Worm (Caenorhabditis elegans) whole organism, L4 larva: ENCODE results near the gene srh-169.

Source experiments
- F10B5.3 ChIP-seq: sonication (generic microtip); optimal IDR thresholded peaks from 2 replicates; lab custom pipeline; 2016; ENCODE audit warnings: mild to moderate bottlenecking, missing genetic modification characterization, missing compliant biosample characterization
- F26F4.8 ChIP-seq: fragments of 200-800 bp; sonication (Bioruptor generic); conservative IDR thresholded peaks from 2 replicates; pipeline ENCODE4 v1.3.6; 2022; ENCODE audit warnings: missing genetic modification characterization, missing compliant biosample characterization
- T20F7.1 ChIP-seq: fragments of 200-800 bp; sonication (Bioruptor generic); optimal IDR thresholded peaks from 2 replicates; lab custom pipeline; 2018; ENCODE audit warnings: mild to moderate bottlenecking, missing genetic modification characterization, missing compliant biosample characterization
- Y5F2A.4 ChIP-seq: fragments of 200-800 bp; sonication (Bioruptor generic); optimal IDR thresholded peaks from 2 replicates; lab custom pipeline; 2018; ENCODE audit warnings: mild to moderate bottlenecking, missing genetic modification characterization, missing compliant biosample characterization
- ceh-20 ChIP-seq: fragments of 200-800 bp; sonication (Bioruptor generic); IDR thresholded peaks from 2 replicates; pipeline ENCODE4 v1.3.6; 2022; ENCODE audit warnings: missing genetic modification reagents, missing genetic modification characterization, missing compliant biosample characterization
- ceh-28 ChIP-seq: fragments of 150-350 bp; optimal IDR thresholded peaks from 2 replicates; lab custom pipeline; 2014; ENCODE audit warnings: missing biosample characterization, missing genetic modification reagents, missing genetic modification characterization
- cey-2 ChIP-seq: sonication (generic microtip); optimal IDR thresholded peaks from 3 replicates; lab custom pipeline; 2017; ENCODE audit warnings: missing genetic modification characterization, mild to moderate bottlenecking, missing compliant biosample characterization, antibody characterized with exemption, borderline replicate concordance; ENCODE audit not compliant: insufficient read depth
- daf-16 ChIP-seq, 3 experiments: sonication (generic microtip); optimal IDR thresholded peaks; 2 replicates each; lab custom pipeline; 2016 to 2017; ENCODE audit warnings: missing genetic modification characterization in 3 of 3, missing genetic modification reagents in 3 of 3, mild to moderate bottlenecking in 2 of 3, missing compliant biosample characterization in 2 of 3, missing biosample characterization in 1 of 3, moderate library complexity in 1 of 3
- daf-8 ChIP-seq: fragments of 200-800 bp; sonication (Bioruptor generic); IDR thresholded peaks from 2 replicates; pipeline ENCODE4 v1.3.6; 2022; ENCODE audit warnings: missing genetic modification characterization, missing compliant biosample characterization
- dmd-6 ChIP-seq: fragments of 200-800 bp; sonication (Bioruptor generic); IDR thresholded peaks from 2 replicates; pipeline ENCODE4 v1.3.6; 2022; ENCODE audit warnings: missing genetic modification reagents, missing genetic modification characterization, missing compliant biosample characterization
- dmd-8 ChIP-seq: fragments of 200-800 bp; sonication (Bioruptor generic); IDR thresholded peaks from 2 replicates; pipeline ENCODE4 v1.3.6; 2022; ENCODE audit warnings: missing genetic modification characterization, missing compliant biosample characterization
- dmd-9 ChIP-seq: fragments of 200-800 bp; sonication (Bioruptor generic); IDR thresholded peaks from 2 replicates; pipeline ENCODE4 v1.3.6; 2022; ENCODE audit warnings: missing genetic modification reagents, missing genetic modification characterization, missing compliant biosample characterization
- dpl-1 ChIP-seq: fragments of 150-350 bp; optimal IDR thresholded peaks from 2 replicates; lab custom pipeline; 2014; ENCODE audit warnings: missing biosample characterization, missing genetic modification reagents, missing genetic modification characterization
- dve-1 ChIP-seq: sonication (generic microtip); optimal IDR thresholded peaks from 2 replicates; lab custom pipeline; 2017; ENCODE audit warnings: antibody characterized with exemption, mild to moderate bottlenecking, missing genetic modification characterization, missing compliant biosample characterization; ENCODE audit not compliant: insufficient read depth
- hlh-11 ChIP-seq: fragments of 200-800 bp; sonication (Bioruptor generic); optimal IDR thresholded peaks from 2 replicates; lab custom pipeline; 2018; ENCODE audit warnings: mild to moderate bottlenecking, missing genetic modification characterization, missing compliant biosample characterization
- hlh-30 ChIP-seq: sonication (generic microtip); optimal IDR thresholded peaks from 2 replicates; lab custom pipeline; 2017; ENCODE audit warnings: antibody characterized with exemption, mild to moderate bottlenecking, missing genetic modification characterization, missing compliant biosample characterization; ENCODE audit not compliant: insufficient read depth
- hmg-1.1 ChIP-seq: fragments of 200-800 bp; sonication (Bioruptor generic); IDR thresholded peaks from 2 replicates; pipeline ENCODE4 v1.3.6; 2022; ENCODE audit warnings: missing genetic modification reagents, missing genetic modification characterization, missing compliant biosample characterization
- lin-1 ChIP-seq: fragments of 200-800 bp; sonication (Bioruptor generic); IDR thresholded peaks from 2 replicates; pipeline ENCODE4 v1.3.6; 2022; ENCODE audit warnings: missing genetic modification reagents, missing genetic modification characterization, missing compliant biosample characterization
- lin-15B ChIP-seq: fragments of 150-350 bp; sonication (generic microtip); optimal IDR thresholded peaks from 3 replicates; lab custom pipeline; 2014; ENCODE audit warnings: missing biosample characterization, missing genetic modification characterization
- lsy-2 ChIP-seq, 2 experiments: fragments of 150-350 bp in 1 of 2; sonication (generic microtip) in 1 of 2; optimal IDR thresholded peaks; 2 replicates each; lab custom pipeline; 2014 to 2017; ENCODE audit warnings: missing biosample characterization in 2 of 2, missing genetic modification characterization in 2 of 2
- madf-5 ChIP-seq, 2 experiments: fragments of 200-800 bp; sonication (Bioruptor generic); IDR thresholded peaks; 2 replicates each; pipeline ENCODE4 v1.3.6; 2022; ENCODE audit warnings: missing compliant biosample characterization in 2 of 2, missing genetic modification characterization in 2 of 2
- madf-9 ChIP-seq: fragments of 200-800 bp; sonication (Bioruptor generic); conservative IDR thresholded peaks from 2 replicates; pipeline ENCODE4 v1.3.6; 2022; ENCODE audit warnings: missing genetic modification reagents, missing genetic modification characterization, missing compliant biosample characterization
- mdt-29 ChIP-seq: fragments of 200-800 bp; sonication (Bioruptor generic); IDR thresholded peaks from 2 replicates; pipeline ENCODE4 v1.3.6; 2022; ENCODE audit warnings: missing genetic modification reagents, missing genetic modification characterization, missing compliant biosample characterization
- mes-2 ChIP-seq: sonication (generic microtip); optimal IDR thresholded peaks from 2 replicates; lab custom pipeline; 2016; ENCODE audit warnings: missing genotype, mild to moderate bottlenecking, missing genetic modification characterization, missing compliant biosample characterization; ENCODE audit not compliant: poor library complexity, severe bottlenecking
- mxl-2 ChIP-seq: fragments of 200-800 bp; sonication (Bioruptor generic); conservative IDR thresholded peaks from 2 replicates; pipeline ENCODE4 v1.3.6; 2022; ENCODE audit warnings: missing genetic modification reagents, missing genetic modification characterization, missing compliant biosample characterization
- mxl-3 ChIP-seq: fragments of 200-800 bp; sonication (Bioruptor generic); optimal IDR thresholded peaks from 2 replicates; lab custom pipeline; 2018; ENCODE audit warnings: mild to moderate bottlenecking, missing genetic modification characterization, missing compliant biosample characterization
- nhr-102 ChIP-seq: sonication (generic microtip); optimal IDR thresholded peaks from 2 replicates; lab custom pipeline; 2016; ENCODE audit warnings: mild to moderate bottlenecking, missing genetic modification characterization, moderate library complexity, missing compliant biosample characterization
- nhr-11 ChIP-seq: fragments of 150-350 bp; optimal IDR thresholded peaks from 2 replicates; lab custom pipeline; 2014; ENCODE audit warnings: missing biosample characterization, missing genetic modification characterization
- nhr-237 ChIP-seq: sonication (generic microtip); optimal IDR thresholded peaks from 2 replicates; lab custom pipeline; 2017; ENCODE audit warnings: missing biosample characterization, missing genetic modification characterization
- nhr-25 ChIP-seq: sonication (generic microtip); optimal IDR thresholded peaks from 2 replicates; lab custom pipeline; 2017; ENCODE audit warnings: missing genetic modification characterization, mild to moderate bottlenecking, missing compliant biosample characterization, antibody characterized with exemption, moderate library complexity, borderline replicate concordance; ENCODE audit not compliant: insufficient read depth
- nhr-28 ChIP-seq: fragments of 150-350 bp; optimal IDR thresholded peaks from 2 replicates; lab custom pipeline; 2014; ENCODE audit warnings: missing biosample characterization, missing genetic modification characterization
- nhr-41 ChIP-seq: fragments of 200-800 bp; sonication (Bioruptor generic); IDR thresholded peaks from 2 replicates; pipeline ENCODE4 v1.3.6; 2022; ENCODE audit warnings: missing genetic modification reagents, missing genetic modification characterization, missing compliant biosample characterization
- nhr-48 ChIP-seq: sonication (generic microtip); optimal IDR thresholded peaks from 2 replicates; lab custom pipeline; 2016; ENCODE audit warnings: mild to moderate bottlenecking, missing genetic modification characterization, missing compliant biosample characterization
- nhr-6 ChIP-seq: fragments of 150-350 bp; optimal IDR thresholded peaks from 2 replicates; lab custom pipeline; 2014; ENCODE audit warnings: missing biosample characterization, missing genetic modification characterization
- nhr-77 ChIP-seq: fragments of 150-350 bp; optimal IDR thresholded peaks from 2 replicates; lab custom pipeline; 2014; ENCODE audit warnings: missing biosample characterization, missing genetic modification characterization
- php-3 ChIP-seq: fragments of 200-800 bp; sonication (Bioruptor generic); IDR thresholded peaks from 2 replicates; pipeline ENCODE4 v1.3.6; 2022; ENCODE audit warnings: missing genetic modification reagents, missing genetic modification characterization, missing compliant biosample characterization
- pqm-1 ChIP-seq: sonication (generic microtip); optimal IDR thresholded peaks from 2 replicates; lab custom pipeline; 2017; ENCODE audit warnings: missing biosample characterization, missing genetic modification characterization
- rbr-2 ChIP-seq: sonication (generic microtip); optimal IDR thresholded peaks from 2 replicates; lab custom pipeline; 2016; ENCODE audit warnings: missing genotype, missing genetic modification characterization, missing compliant biosample characterization
- skn-1 ChIP-seq: fragments of 150-350 bp; optimal IDR thresholded peaks from 2 replicates; lab custom pipeline; 2014; ENCODE audit warnings: missing biosample characterization, missing genetic modification characterization
- snpc-4 ChIP-seq: fragments of 150-350 bp; optimal IDR thresholded peaks from 2 replicates; lab custom pipeline; 2014; ENCODE audit warnings: missing biosample characterization, missing genetic modification characterization
- spr-1 ChIP-seq: sonication (generic microtip); optimal IDR thresholded peaks from 2 replicates; lab custom pipeline; 2016; ENCODE audit warnings: mild to moderate bottlenecking, missing genetic modification characterization, missing compliant biosample characterization
- tag-97 ChIP-seq: fragments of 200-800 bp; sonication (Bioruptor generic); IDR thresholded peaks from 2 replicates; pipeline ENCODE4 v1.3.6; 2022; ENCODE audit warnings: missing genetic modification characterization, missing compliant biosample characterization
- unc-130 ChIP-seq: sonication (generic microtip); optimal IDR thresholded peaks from 2 replicates; lab custom pipeline; 2016; ENCODE audit warnings: missing genetic modification reagents, missing genetic modification characterization, missing compliant biosample characterization
- vab-7 ChIP-seq: fragments of 200-800 bp; sonication (Bioruptor generic); IDR thresholded peaks from 2 replicates; pipeline ENCODE4 v1.3.6; 2022; ENCODE audit warnings: missing genetic modification reagents, missing genetic modification characterization, missing compliant biosample characterization
- zip-11 ChIP-seq: fragments of 200-800 bp; sonication (Bioruptor generic); IDR thresholded peaks from 2 replicates; pipeline ENCODE4 v1.3.6; 2022; ENCODE audit warnings: missing genetic modification characterization, missing compliant biosample characterization
- zip-2 ChIP-seq: fragments of 150-350 bp; optimal IDR thresholded peaks from 2 replicates; lab custom pipeline; 2014; ENCODE audit warnings: missing biosample characterization, missing genetic modification characterization
- ztf-7 ChIP-seq: fragments of 150-350 bp; optimal IDR thresholded peaks from 2 replicates; lab custom pipeline; 2014; ENCODE audit warnings: missing biosample characterization, missing genetic modification characterization

srh-169 gene

DNA sequence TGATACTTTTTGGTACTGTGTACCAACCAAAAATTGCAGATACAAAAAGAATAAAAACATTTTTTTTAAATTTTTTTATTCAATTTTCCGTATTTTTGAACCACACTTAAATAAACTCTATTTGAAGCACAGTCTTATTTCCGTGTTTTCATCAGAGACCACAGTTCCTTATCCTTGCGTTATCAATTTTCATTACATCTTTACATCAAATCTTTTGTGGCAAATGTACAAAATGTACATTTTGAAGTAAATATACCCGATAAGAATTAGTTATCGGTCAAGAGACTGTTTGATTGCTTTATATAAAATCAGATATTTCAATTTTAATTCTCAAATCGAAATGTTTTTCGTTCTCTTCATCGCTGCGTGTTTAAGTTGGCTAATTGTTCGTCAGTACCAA is 25.3 kb upstream of the srh-169 start, which contains the start of gene cyp-35A3:
TSS of gene cyp-35A3 (plus strand) at position 301 of the 400 bp plus-strand sequence.
- no peak for TF ChIP-seq daf-8 (GFP tag; lab: Robert Waterston, UW)
- TF ChIP-seq dve-1 (tag; lab: Kevin White, UChicago), result no peak
- no peak for TF ChIP-seq zip-11 (GFP tag; lab: Robert Waterston, UW)
- no peak for TF ChIP-seq tag-97 (GFP tag; lab: Robert Waterston, UW)
- no peak for TF ChIP-seq nhr-6 (tag; lab: Kevin White, UChicago)
- no peak for TF ChIP-seq mdt-29
- no peak for TF ChIP-seq nhr-25
- TF ChIP-seq ceh-20 (GFP tag; lab: Robert Waterston, UW), result no peak
- no peak for TF ChIP-seq nhr-28 (tag; lab: Kevin White, UChicago)
- TF ChIP-seq nhr-237, result no peak
- no peak for TF ChIP-seq nhr-41 (GFP tag; lab: Robert Waterston, UW)
- no peak for TF ChIP-seq ztf-7 (tag; lab: Kevin White, UChicago)
- TF ChIP-seq, all 104 proteins: peak for 0

DNA sequence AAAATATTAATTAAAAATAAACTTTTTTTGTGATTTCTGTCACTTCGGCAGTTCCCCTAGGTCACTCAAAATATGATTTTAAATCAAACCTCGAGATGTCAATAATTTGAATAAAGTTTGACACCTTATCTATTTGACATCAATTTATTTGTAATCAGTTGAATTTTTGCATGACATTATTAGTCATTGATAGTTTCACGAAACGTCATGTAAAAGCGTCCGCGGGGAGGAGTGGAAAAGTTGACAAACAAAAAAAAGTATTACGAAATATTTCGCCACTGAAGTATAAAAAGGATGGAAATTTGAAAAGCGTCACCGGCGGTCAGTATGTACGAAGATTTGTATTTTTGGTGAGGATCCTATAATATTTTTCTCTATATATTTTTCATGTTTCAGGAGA is 22.9 kb upstream of the srh-169 start, which contains the start of gene K09D9.1:
TSS of gene K09D9.1 (plus strand) at position 271 of the 400 bp plus-strand sequence.
- TF ChIP-seq lsy-2 (tag; optimal IDR thresholded peaks at IDR 0.05; lab: Kevin White, UChicago) (no peak), madf-9 (GFP tag; lab: Robert Waterston, UW) (no peak), dmd-6 (peak; percentile 97), nhr-41 (GFP tag; lab: Robert Waterston, UW) (peak; percentile 58; the same call in 1 of the 2 replicates), dmd-8 (GFP tag; lab: Robert Waterston, UW) (no peak), F10B5.3 (tag; lab: Kevin White, UChicago) (no peak), lin-1 (GFP tag; lab: Robert Waterston, UW) (0 out of 2 replicates have a peak, but pooled peaks have one; percentile 45), nhr-48 (tag; lab: Kevin White, UChicago) (peak; percentile 45), mes-2 (tag; lab: Kevin White, UChicago) (no peak), nhr-11 (tag; lab: Kevin White, UChicago) (no peak), mxl-2 (GFP tag; lab: Robert Waterston, UW) (no peak), nhr-28 (tag; lab: Kevin White, UChicago) (peak; percentile 81), mxl-3 (GFP tag; lab: Kevin White, UChicago) (no peak), ztf-7 (tag; lab: Kevin White, UChicago) (peak; percentile 67), vab-7 (GFP tag; lab: Robert Waterston, UW) (no peak), unc-130 (GFP tag; lab: Kevin White, UChicago) (no peak), spr-1 (no peak), mdt-29 (no peak), dpl-1 (GFP tag; lab: Kevin White, UChicago) (peak; percentile 14), skn-1 (tag; lab: Kevin White, UChicago) (no peak), T20F7.1 (GFP tag; lab: Kevin White, UChicago) (peak; percentile 70), pqm-1 (peak; percentile 75), snpc-4 (tag; lab: Kevin White, UChicago) (no peak), cey-2 (tag; lab: Kevin White, UChicago) (no peak), nhr-102 (peak; percentile 66), nhr-6 (tag; lab: Kevin White, UChicago) (peak; percentile 17), lin-15B (tag; lab: Kevin White, UChicago) (no peak), hlh-11 (peak; percentile 84), rbr-2 (no peak), zip-2 (tag; lab: Kevin White, UChicago) (peak; percentile 95), hmg-1.1 (no peak), nhr-25 (no peak), daf-16 (GFP tag; optimal IDR thresholded peaks at IDR 0.05; lab: Kevin White, UChicago) (peak in 1 of 2 experiments; percentile 57), daf-16 (tag; optimal IDR thresholded peaks at IDR 0.05; lab: Kevin White, UChicago) (peak; percentile 95), php-3 (GFP tag; lab: Robert Waterston, UW) (peak; percentile 78), hlh-30 (tag; lab: Kevin White, UChicago) (peak; percentile 79), dmd-9 (no peak), Y5F2A.4 (GFP tag; lab: Kevin White, UChicago) (no peak), F26F4.8 (GFP tag; lab: Robert Waterston, UW) (no peak), madf-5 (GFP tag; IDR thresholded peaks at IDR 0.05; lab: Robert Waterston, UW) (no peak), dve-1 (tag; lab: Kevin White, UChicago) (peak; percentile 93), ceh-28 (tag; lab: Kevin White, UChicago) (no peak), nhr-77 (peak; percentile 86)
